Fruit fly (Drosophila melanogaster) S2 (cell line): ENCODE data around the gene CG6236.

Experiments used
- CG8478 ChIP-seq: fragments of >200 bp; optimal IDR thresholded peaks from 2 replicates; lab custom pipeline; 2018
- CTCF ChIP-seq, 2 experiments: fragments of >200 bp; optimal IDR thresholded peaks; 2 replicates each; lab custom pipeline; 2018

- TF ChIP-seq CG8478 (lab: Kevin White, UChicago), result no peak
- TF ChIP-seq CTCF (optimal IDR thresholded peaks at IDR 0.05; lab: Kevin White, UChicago), result no peak
Measured at dm6 chr3R:15293878-15294350, 34.2 kb downstream of the CG6236 start.
